Fruit fly (Drosophila melanogaster) whole organism, embryonic: Measurements from ENCODE around the gene Traf-like.

ENCODE experiments used
- Aef1 ChIP-seq: fragments of 200-800 bp; sonication (Bioruptor generic); IDR thresholded peaks from 3 replicates; pipeline ENCODE4 v1.3.6; 2022; ENCODE audit warnings: missing biosample characterization, missing genetic modification characterization
- CG10366 ChIP-seq: fragments of 200-800 bp; sonication (Bioruptor generic); IDR thresholded peaks from 2 replicates; pipeline ENCODE4 v1.3.6; 2022; ENCODE audit warnings: missing biosample characterization, missing genetic modification characterization
- CG11695 ChIP-seq: fragments of 200-800 bp; sonication (Bioruptor generic); IDR thresholded peaks from 3 replicates; pipeline ENCODE4 v1.3.6; 2022; ENCODE audit warnings: missing biosample characterization, missing genetic modification characterization
- CG12155 ChIP-seq: fragments of 200-800 bp; sonication (Bioruptor generic); optimal IDR thresholded peaks from 3 replicates; lab custom pipeline; 2016; ENCODE audit warnings: missing biosample characterization, missing genetic modification characterization
- CG13287 ChIP-seq: fragments of 200-800 bp; sonication (Bioruptor generic); IDR thresholded peaks from 2 replicates; pipeline ENCODE4 v1.3.6; 2022; ENCODE audit warnings: missing biosample characterization, missing genetic modification characterization; ENCODE audit not compliant: partially characterized antibody
- CG14441 ChIP-seq: fragments of 200-800 bp; sonication (Bioruptor generic); IDR thresholded peaks from 2 replicates; pipeline ENCODE4 v1.3.6; 2022; ENCODE audit warnings: missing biosample characterization, missing genetic modification characterization
- CG14860 ChIP-seq: fragments of 200-800 bp; sonication (Bioruptor generic); IDR thresholded peaks from 3 replicates; pipeline ENCODE4 v1.3.6; 2022; ENCODE audit warnings: missing biosample characterization, missing genetic modification characterization; ENCODE audit not compliant: partially characterized antibody
- CG17568 ChIP-seq: fragments of 200-800 bp; sonication (Bioruptor generic); optimal IDR thresholded peaks from 2 replicates; lab custom pipeline; 2018; ENCODE audit warnings: missing biosample characterization, mild to moderate bottlenecking, missing genetic modification characterization, moderate library complexity
- CG2129 ChIP-seq: fragments of 200-800 bp; sonication (Bioruptor generic); IDR thresholded peaks from 2 replicates; pipeline ENCODE4 v1.3.6; 2022; ENCODE audit warnings: missing biosample characterization, missing genetic modification characterization; ENCODE audit not compliant: partially characterized antibody
- CG31441 ChIP-seq: fragments of 200-800 bp; sonication (Bioruptor generic); IDR thresholded peaks from 2 replicates; pipeline ENCODE4 v1.3.6; 2022; ENCODE audit warnings: missing biosample characterization, missing genetic modification characterization
- CG34224 ChIP-seq: fragments of 200-800 bp; sonication (Bioruptor generic); IDR thresholded peaks from 3 replicates; pipeline ENCODE4 v1.3.6; 2022; ENCODE audit warnings: missing biosample characterization, missing genetic modification characterization; ENCODE audit not compliant: partially characterized antibody
- CG34376 ChIP-seq: fragments of 200-800 bp; sonication (Bioruptor generic); optimal IDR thresholded peaks from 2 replicates; lab custom pipeline; 2018; ENCODE audit warnings: missing biosample characterization, mild to moderate bottlenecking, missing genetic modification characterization
- CG4820 ChIP-seq: fragments of 200-800 bp; sonication (Bioruptor generic); optimal IDR thresholded peaks from 3 replicates; lab custom pipeline; 2016; ENCODE audit warnings: missing biosample characterization, missing genetic modification characterization
- CG6683 ChIP-seq: fragments of 200-800 bp; sonication (Bioruptor generic); optimal IDR thresholded peaks from 2 replicates; lab custom pipeline; 2017; ENCODE audit warnings: missing biosample characterization, mild to moderate bottlenecking, missing genetic modification characterization, missing genetic modification reagents
- CTCF ChIP-seq: fragments of 200-800 bp; sonication (Bioruptor generic); optimal IDR thresholded peaks from 2 replicates; lab custom pipeline; 2017; ENCODE audit warnings: missing biosample characterization, mild to moderate bottlenecking, missing genetic modification characterization, moderate library complexity
- Dad ChIP-seq: fragments of 200-800 bp; sonication (Bioruptor generic); optimal IDR thresholded peaks from 3 replicates; lab custom pipeline; 2016; ENCODE audit warnings: missing biosample characterization, missing genetic modification characterization
- Dfd ChIP-seq, 2 experiments: fragments of >200 bp; optimal IDR thresholded peaks; 2 replicates each; lab custom pipeline; 2017; ENCODE audit warnings: missing biosample characterization in 2 of 2, missing genetic modification characterization in 2 of 2
- Dref ChIP-seq: fragments of 200-800 bp; sonication (Bioruptor generic); IDR thresholded peaks from 2 replicates; pipeline ENCODE4 v1.3.6; 2022; ENCODE audit warnings: missing biosample characterization, missing genetic modification characterization
- E2f2 ChIP-seq: fragments of 200-800 bp; sonication (Bioruptor generic); IDR thresholded peaks from 2 replicates; pipeline ENCODE4 v1.3.6; 2022; ENCODE audit warnings: missing biosample characterization, missing genetic modification characterization
- H15 ChIP-seq: fragments of 200-800 bp; sonication (Bioruptor generic); IDR thresholded peaks from 3 replicates; pipeline ENCODE4 v1.3.6; 2022; ENCODE audit warnings: missing biosample characterization, missing genetic modification characterization
- H2.0 ChIP-seq: fragments of 200-800 bp; sonication (Bioruptor generic); IDR thresholded peaks from 2 replicates; pipeline ENCODE4 v1.3.6; 2022; ENCODE audit warnings: missing biosample characterization, missing genetic modification characterization
- Hey ChIP-seq: fragments of 200-800 bp; sonication (Bioruptor generic); optimal IDR thresholded peaks from 3 replicates; lab custom pipeline; 2018; ENCODE audit warnings: missing biosample characterization, mild to moderate bottlenecking, missing genetic modification characterization
- Lhr ChIP-seq: fragments of 200-800 bp; sonication (Bioruptor generic); optimal IDR thresholded peaks from 3 replicates; lab custom pipeline; 2017; ENCODE audit warnings: mild to moderate bottlenecking, missing biosample characterization, missing genetic modification reagents, missing genetic modification characterization
- Lim3 ChIP-seq: fragments of 200-800 bp; sonication (Bioruptor generic); IDR thresholded peaks from 2 replicates; pipeline ENCODE4 v1.3.6; 2022; ENCODE audit warnings: missing biosample characterization, missing genetic modification characterization
- Mes4 ChIP-seq: fragments of 200-800 bp; sonication (Bioruptor generic); optimal IDR thresholded peaks from 2 replicates; lab custom pipeline; 2016; ENCODE audit warnings: missing biosample characterization, missing genetic modification characterization
- Nf-YB ChIP-seq: fragments of 200-800 bp; sonication (Bioruptor generic); optimal IDR thresholded peaks from 3 replicates; lab custom pipeline; 2019; ENCODE audit warnings: missing biosample characterization, mild to moderate bottlenecking, missing genetic modification characterization, moderate library complexity
- PHDP ChIP-seq: fragments of 200-800 bp; sonication (Bioruptor generic); optimal IDR thresholded peaks from 3 replicates; lab custom pipeline; 2018; ENCODE audit warnings: missing biosample characterization, mild to moderate bottlenecking, missing genetic modification characterization, moderate library complexity
- Rfx ChIP-seq: fragments of 200-800 bp; sonication (Bioruptor generic); IDR thresholded peaks from 2 replicates; pipeline ENCODE4 v1.3.6; 2022; ENCODE audit warnings: missing biosample characterization, missing genetic modification characterization
- amos ChIP-seq: fragments of 200-800 bp; sonication (Bioruptor generic); IDR thresholded peaks from 2 replicates; pipeline ENCODE4 v1.3.6; 2022; ENCODE audit warnings: missing biosample characterization, missing genetic modification characterization; ENCODE audit not compliant: partially characterized antibody
- ap ChIP-seq: fragments of 200-800 bp; sonication (Bioruptor generic); IDR thresholded peaks from 2 replicates; pipeline ENCODE4 v1.3.6; 2022; ENCODE audit warnings: missing biosample characterization, missing genetic modification characterization
- br ChIP-seq: fragments of >200 bp; optimal IDR thresholded peaks from 2 replicates; lab custom pipeline; 2017
- chm ChIP-seq: fragments of 200-800 bp; sonication (Bioruptor generic); IDR thresholded peaks from 2 replicates; pipeline ENCODE4 v1.3.6; 2022; ENCODE audit warnings: missing biosample characterization, missing genetic modification characterization
- dpn ChIP-seq, 2 experiments: fragments of 200-800 bp; sonication (Bioruptor generic); optimal IDR thresholded peaks; 3 replicates each; lab custom pipeline; 2016; ENCODE audit warnings: missing biosample characterization in 2 of 2, missing genetic modification characterization in 2 of 2
- dysf ChIP-seq: fragments of 200-800 bp; sonication (Bioruptor generic); IDR thresholded peaks from 3 replicates; pipeline ENCODE4 v1.3.6; 2022; ENCODE audit warnings: missing biosample characterization, missing genetic modification characterization
- fd102C ChIP-seq: fragments of 200-800 bp; sonication (Bioruptor generic); optimal IDR thresholded peaks from 2 replicates; lab custom pipeline; 2018; ENCODE audit warnings: missing biosample characterization, mild to moderate bottlenecking, missing genetic modification characterization, moderate library complexity
- fu2 ChIP-seq: fragments of 200-800 bp; sonication (Bioruptor generic); optimal IDR thresholded peaks from 2 replicates; lab custom pipeline; 2016; ENCODE audit warnings: missing biosample characterization, missing genetic modification characterization
- hth ChIP-seq: fragments of >200 bp; optimal IDR thresholded peaks from 2 replicates; lab custom pipeline; 2017; ENCODE audit warnings: inconsistent platforms
- jing ChIP-seq: fragments of 200-800 bp; sonication (Bioruptor generic); optimal IDR thresholded peaks from 2 replicates; lab custom pipeline; 2018; ENCODE audit warnings: missing biosample characterization, mild to moderate bottlenecking, missing genetic modification characterization
- kah ChIP-seq: fragments of 200-800 bp; sonication (Bioruptor generic); optimal IDR thresholded peaks from 2 replicates; lab custom pipeline; 2018; ENCODE audit warnings: missing biosample characterization, mild to moderate bottlenecking, missing genetic modification characterization
- luna ChIP-seq: fragments of 200-800 bp; sonication (Bioruptor generic); optimal IDR thresholded peaks from 2 replicates; lab custom pipeline; 2016; ENCODE audit warnings: missing biosample characterization, missing genetic modification characterization
- mld ChIP-seq: fragments of 200-800 bp; sonication (Bioruptor generic); IDR thresholded peaks from 3 replicates; pipeline ENCODE4 v1.3.6; 2022; ENCODE audit warnings: missing biosample characterization, missing genetic modification characterization; ENCODE audit not compliant: partially characterized antibody
- nmo ChIP-seq: fragments of 200-800 bp; sonication (Bioruptor generic); optimal IDR thresholded peaks from 2 replicates; lab custom pipeline; 2018; ENCODE audit warnings: missing biosample characterization, mild to moderate bottlenecking, missing genetic modification characterization, moderate library complexity
- onecut ChIP-seq: fragments of 200-800 bp; sonication (Bioruptor generic); IDR thresholded peaks from 2 replicates; pipeline ENCODE4 v1.3.6; 2022; ENCODE audit warnings: missing biosample characterization, missing genetic modification characterization
- rib ChIP-seq: fragments of 200-800 bp; sonication (Bioruptor generic); IDR thresholded peaks from 2 replicates; pipeline ENCODE4 v1.3.6; 2022; ENCODE audit warnings: missing biosample characterization, missing genetic modification characterization
- run ChIP-seq: fragments of 200-800 bp; sonication (Bioruptor generic); optimal IDR thresholded peaks from 3 replicates; lab custom pipeline; 2018; ENCODE audit warnings: missing biosample characterization, mild to moderate bottlenecking, missing genetic modification characterization
- sens ChIP-seq: fragments of 200-800 bp; sonication (Bioruptor generic); peaks from one replicate; lab custom pipeline; 2016; ENCODE audit warnings: missing biosample characterization, missing genetic modification characterization
- sens-2 ChIP-seq: fragments of 200-800 bp; sonication (Bioruptor generic); IDR thresholded peaks from 2 replicates; pipeline ENCODE4 v1.3.6; 2022; ENCODE audit warnings: missing biosample characterization, missing genetic modification characterization
- sim ChIP-seq: fragments of 200-800 bp; sonication (Bioruptor generic); IDR thresholded peaks from 2 replicates; pipeline ENCODE4 v1.3.6; 2022; ENCODE audit warnings: missing biosample characterization, missing genetic modification characterization
- so ChIP-seq: fragments of 200-800 bp; sonication (Bioruptor generic); IDR thresholded peaks from 3 replicates; pipeline ENCODE4 v1.3.6; 2022; ENCODE audit warnings: missing biosample characterization, missing genetic modification characterization
- stc ChIP-seq: fragments of 200-800 bp; sonication (Bioruptor generic); IDR thresholded peaks from 2 replicates; pipeline ENCODE4 v1.3.6; 2022; ENCODE audit warnings: missing biosample characterization, missing genetic modification characterization
- tup ChIP-seq: fragments of 200-800 bp; sonication (Bioruptor generic); optimal IDR thresholded peaks from 2 replicates; lab custom pipeline; 2016; ENCODE audit warnings: missing biosample characterization, mild to moderate bottlenecking, missing genetic modification characterization, moderate library complexity

Gene Traf-like

DNA sequence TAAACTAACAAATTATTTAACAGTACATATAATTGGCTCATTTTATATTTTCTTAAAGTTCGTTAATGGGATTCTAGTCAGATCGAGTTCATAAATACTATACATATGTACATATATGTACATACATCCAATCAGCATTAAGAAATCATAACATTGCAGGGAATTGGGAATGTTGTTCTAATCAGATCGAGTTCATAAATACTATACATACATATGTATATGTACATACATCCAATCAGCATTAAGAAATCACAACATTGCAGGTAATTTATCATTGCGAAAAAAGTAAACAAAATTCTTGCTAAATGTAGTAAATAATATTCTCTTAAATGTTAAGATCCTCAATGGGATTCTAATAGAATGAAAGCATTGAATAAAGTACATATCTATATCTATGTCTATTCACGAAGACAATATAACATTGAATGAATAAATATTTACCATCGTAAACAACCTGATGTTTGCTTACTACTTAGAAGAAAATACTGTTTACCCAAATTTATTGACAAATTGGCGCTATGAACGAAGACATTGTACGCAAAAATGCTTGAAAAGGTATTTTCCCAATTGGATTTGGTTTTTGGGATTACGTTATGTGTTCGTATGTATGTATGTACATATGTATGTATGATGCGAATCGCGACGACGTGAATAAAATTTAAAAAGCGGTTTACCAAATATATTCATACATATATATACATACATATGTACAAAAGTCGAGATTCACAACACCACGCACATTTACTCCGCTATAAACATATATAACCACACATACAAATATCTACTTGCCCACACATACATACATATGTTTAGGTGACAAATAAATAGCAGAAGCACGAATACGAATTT lies 31.0 kb upstream of the Traf-like start (continued):
- TF ChIP-seq H2.0 (no peak), run (tag; lab: Kevin White, UChicago) (no peak), ap (GFP tag; lab: Robert Waterston, UW) (peak; percentile 35; the same call in 1 of the 2 replicates), PHDP (tag; lab: Kevin White, UChicago) (peak; percentile 94), CG12155 (GFP tag; lab: Kevin White, UChicago) (peak; percentile 24), CG34376 (GFP tag; lab: Kevin White, UChicago) (peak; percentile 91), CG31441 (GFP tag; lab: Robert Waterston, UW) (no peak; the same call in 1 of the 2 replicates), Nf-YB (peak; percentile 76), CG10366 (GFP tag; lab: Robert Waterston, UW) (no peak; the same call in 1 of the 2 replicates), onecut (GFP tag; lab: Robert Waterston, UW) (peak; percentile 72), sim (GFP tag; lab: Robert Waterston, UW) (peak; percentile 37; the same call in 1 of the 2 replicates), Dref (GFP tag; lab: Robert Waterston, UW) (no peak), Lhr (peak; percentile 32), CG14860 (GFP tag; lab: Robert Waterston, UW) (no peak), Mes4 (GFP tag; lab: Kevin White, UChicago) (peak; percentile 57), tup (GFP tag; lab: Kevin White, UChicago) (peak; percentile 49), CG34224 (GFP tag; lab: Robert Waterston, UW) (no peak), fu2 (GFP tag; lab: Kevin White, UChicago) (no peak), sens (GFP tag; lab: Kevin White, UChicago) (peak; percentile 92), fd102C (GFP tag; lab: Kevin White, UChicago) (peak; percentile 71), H15 (no peak), Dad (no peak), chm (GFP tag; lab: Robert Waterston, UW) (no peak), stc (GFP tag; lab: Robert Waterston, UW) (peak; percentile 71; the same call in 1 of the 2 replicates), CG6683 (peak; percentile 80), dysf (GFP tag; lab: Robert Waterston, UW) (no peak; the same call in 2 of the 3 replicates), mld (GFP tag; lab: Robert Waterston, UW) (no peak), jing (no peak), rib (GFP tag; lab: Robert Waterston, UW) (peak; percentile 70), sens-2 (GFP tag; lab: Robert Waterston, UW) (no peak), CG17568 (GFP tag; lab: Kevin White, UChicago) (no peak), E2f2 (GFP tag; lab: Robert Waterston, UW) (peak; percentile 43; the same call in 1 of the 2 replicates), CG2129 (GFP tag; lab: Robert Waterston, UW) (no peak), Dfd (GFP tag; optimal IDR thresholded peaks at IDR 0.05; lab: Kevin White, UChicago) (no peak), CG4820 (GFP tag; lab: Kevin White, UChicago) (peak; percentile 4), Aef1 (GFP tag; lab: Robert Waterston, UW) (no peak), so (GFP tag; lab: Robert Waterston, UW) (peak; percentile 48; the same call in 2 of the 3 replicates), hth (lab: Kevin White, UChicago) (no peak), nmo (GFP tag; lab: Kevin White, UChicago) (no peak), Lim3 (GFP tag; lab: Robert Waterston, UW) (no peak), kah (peak; percentile 50), amos (no peak), CG13287 (GFP tag; lab: Robert Waterston, UW) (no peak), dpn (GFP tag; optimal IDR thresholded peaks at IDR 0.05; lab: Kevin White, UChicago) (peak; percentile 28 to 60), CTCF (GFP tag; lab: Kevin White, UChicago) (peak; percentile 12), br (lab: Kevin White, UChicago) (no peak), luna (peak; percentile 68), Hey (no peak), CG11695 (GFP tag; lab: Robert Waterston, UW) (peak; percentile 80), CG14441 (GFP tag; lab: Robert Waterston, UW) (no peak), Rfx (GFP tag; lab: Robert Waterston, UW) (peak; percentile 68; the same call in 1 of the 2 replicates)
